Fruit fly (Drosophila melanogaster) Kc167 (cell line): ENCODE results near the gene ninaB.

ENCODE experiments used
- Myc ChIP-seq: fragments of >200 bp; optimal IDR thresholded peaks from 2 replicates; lab custom pipeline; 2017; ENCODE audit warnings: missing external identifiers
- Sin3A ChIP-seq: fragments of >200 bp; optimal IDR thresholded peaks from 2 replicates; lab custom pipeline; 2018; ENCODE audit warnings: missing external identifiers
- h ChIP-seq: fragments of >200 bp; optimal IDR thresholded peaks from 3 replicates; lab custom pipeline; 2018; ENCODE audit warnings: missing external identifiers
- insv ChIP-seq: fragments of >200 bp; optimal IDR thresholded peaks from 3 replicates; lab custom pipeline; 2018; ENCODE audit warnings: missing external identifiers
- psq ChIP-seq: fragments of >200 bp; optimal IDR thresholded peaks from 2 replicates; lab custom pipeline; 2017; ENCODE audit warnings: missing external identifiers
- ttk ChIP-seq: sonication (Bioruptor generic); optimal IDR thresholded peaks from 2 replicates; lab custom pipeline; 2017; ENCODE audit warnings: missing external identifiers

ninaB gene

DNA sequence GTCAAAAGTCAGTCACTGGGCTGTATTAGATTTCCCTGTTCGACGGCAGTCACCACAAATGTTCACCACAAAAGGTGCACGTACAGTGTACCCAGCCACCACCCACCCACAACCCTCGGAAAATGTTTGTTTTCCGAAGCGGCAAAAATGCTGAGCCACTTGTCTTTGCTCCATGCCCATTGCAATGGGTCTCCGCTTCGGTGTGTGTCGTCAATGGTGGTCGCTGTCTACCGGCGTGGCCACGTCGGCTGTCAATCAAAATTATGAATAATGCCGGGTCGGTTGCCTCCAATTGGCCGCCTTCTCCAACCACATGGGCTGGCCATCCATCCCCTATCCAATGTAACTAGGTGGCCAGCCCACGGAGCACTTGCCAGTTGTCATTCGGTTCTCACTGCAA, at the start of gene ninaB:
TSS of gene ninaB (plus strand) at position 374 of the 400 bp plus-strand sequence.
- TF ChIP-seq ttk, result no peak
- no peak for TF ChIP-seq Sin3A (lab: Kevin White, UChicago)
- TF ChIP-seq psq (lab: Kevin White, UChicago), result no peak

DNA sequence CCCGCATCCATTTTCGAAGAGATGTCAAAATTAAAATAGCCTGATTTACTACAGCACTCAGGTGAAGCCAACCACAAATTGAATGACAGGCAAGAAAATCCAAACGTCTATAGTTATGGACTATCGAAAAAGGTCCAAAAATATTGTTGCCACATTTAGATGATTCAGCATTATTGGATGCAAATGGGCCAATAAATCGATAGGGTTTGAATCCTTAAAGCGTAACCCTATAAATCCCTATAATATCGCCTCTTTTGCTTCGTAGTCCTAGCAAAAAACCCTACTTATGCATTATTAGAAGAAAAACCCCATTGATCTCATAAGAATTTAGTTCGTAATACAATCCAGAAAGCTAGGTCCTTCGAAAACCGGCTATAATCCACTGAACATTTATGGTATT, 44.1 kb upstream of the ninaB start, which contains the start of gene Rbp4:
TSS of gene Rbp4 (minus strand) at position 101 of the 400 bp plus-strand sequence.
- TF ChIP-seq Myc, result no peak
- no peak for TF ChIP-seq Sin3A (lab: Kevin White, UChicago)
- TF ChIP-seq ttk, result no peak
- no peak for TF ChIP-seq insv (lab: Kevin White, UChicago)
- TF ChIP-seq psq (lab: Kevin White, UChicago), result no peak
- no peak for TF ChIP-seq h (lab: Kevin White, UChicago)

DNA sequence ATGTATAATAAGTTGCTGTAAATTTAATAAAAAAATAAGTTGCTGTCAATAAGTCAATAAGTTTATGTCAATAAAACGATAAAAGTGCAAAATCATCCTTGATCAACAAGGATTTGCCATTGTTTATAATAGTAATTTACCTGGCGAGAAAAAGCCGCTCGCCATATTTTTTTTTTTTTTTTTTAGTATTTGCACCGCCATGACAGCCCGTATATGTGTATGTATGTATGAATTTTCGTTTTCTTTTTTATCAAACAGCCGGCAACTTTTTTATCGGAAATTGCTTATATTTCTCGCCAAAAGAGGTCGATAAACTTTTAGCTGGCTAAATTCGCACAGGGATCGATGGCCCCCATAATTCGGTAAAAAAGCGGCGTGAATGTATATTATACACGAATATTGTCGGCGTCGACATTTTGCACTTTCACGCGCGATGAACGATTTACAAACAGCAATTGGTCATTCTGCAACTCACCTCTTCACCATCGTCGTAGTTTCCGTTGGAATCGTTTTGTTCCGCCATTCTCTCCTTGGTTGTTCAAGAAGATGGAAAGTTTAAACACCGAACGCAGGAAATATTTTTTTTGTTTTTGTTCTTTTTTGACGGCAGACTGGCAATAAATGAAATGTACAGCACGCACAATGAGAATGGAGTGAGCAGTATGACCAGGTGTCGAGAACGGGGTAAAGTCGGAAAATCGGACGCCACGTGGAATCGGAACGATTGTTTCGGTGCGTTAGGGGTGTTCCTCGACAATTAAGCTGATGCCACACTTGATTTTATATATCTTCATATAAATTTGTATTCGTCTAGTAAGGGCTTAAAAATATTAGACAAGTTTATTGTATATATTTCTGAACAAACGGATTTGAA, 40.3 kb upstream of the ninaB start, which contains the start of gene Hrb87F:
TSS of gene Hrb87F (minus strand) at position 667 of the 874 bp plus-strand sequence.
- no peak for TF ChIP-seq Myc
- TF ChIP-seq Sin3A (lab: Kevin White, UChicago), result no peak
- TF ChIP-seq insv (lab: Kevin White, UChicago), result no peak
- no peak for TF ChIP-seq h (lab: Kevin White, UChicago)
- TF ChIP-seq psq (lab: Kevin White, UChicago), result no peak
- TF ChIP-seq ttk, result no peak

DNA sequence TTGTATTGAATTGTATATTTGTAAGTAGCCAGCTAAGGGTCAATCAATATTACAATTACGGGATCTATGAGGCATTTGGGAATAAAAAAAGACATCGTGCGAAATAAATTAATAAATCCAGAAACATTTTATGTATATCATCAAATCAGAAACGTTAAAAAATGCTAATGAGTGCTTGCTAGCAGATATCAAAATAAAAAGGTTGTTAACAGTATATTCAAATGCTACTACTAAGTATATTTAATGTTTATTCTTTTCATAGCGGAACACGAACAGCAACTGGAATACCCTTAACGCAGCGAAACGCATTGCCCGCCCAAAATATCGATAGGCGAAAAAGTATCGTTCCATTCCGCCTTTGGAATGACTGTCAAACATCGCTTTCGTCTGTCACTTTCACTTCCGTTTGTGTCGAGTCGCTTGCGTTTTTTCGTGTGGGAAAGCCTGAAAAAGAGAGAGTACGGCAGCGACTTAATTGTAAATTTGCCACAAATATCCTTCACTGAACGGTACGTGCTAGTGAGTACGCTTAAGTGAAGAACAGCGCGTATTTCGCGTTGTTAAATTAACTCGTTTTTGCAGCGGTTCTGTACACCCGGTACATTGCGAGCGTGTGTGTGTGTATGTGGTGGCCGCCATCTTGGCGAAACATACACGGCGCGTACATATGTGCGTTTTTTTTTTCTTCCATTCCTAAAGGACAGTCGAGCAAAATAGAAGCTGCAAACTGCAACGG, 39.3 kb upstream of the ninaB start, which contains the start of gene B52:
TSS of gene B52 (plus strand) at position 388 of the 736 bp plus-strand sequence.
- TF ChIP-seq psq (lab: Kevin White, UChicago) (no peak), ttk (no peak), Sin3A (lab: Kevin White, UChicago) (no peak), h (lab: Kevin White, UChicago) (no peak), insv (lab: Kevin White, UChicago) (no peak), Myc (no peak)

dm6 chr3R:13662149-13662548, 38.2 kb upstream of the ninaB start:
- TF ChIP-seq ttk, result no peak
- TF ChIP-seq insv (lab: Kevin White, UChicago), result no peak
- TF ChIP-seq Sin3A (lab: Kevin White, UChicago), result no peak
- TF ChIP-seq psq (lab: Kevin White, UChicago), result no peak
- TF ChIP-seq Myc, result no peak
- TF ChIP-seq h (lab: Kevin White, UChicago), result no peak

dm6 chr3R:13665992-13666391, 34.4 kb upstream of the ninaB start:
- TF ChIP-seq psq (lab: Kevin White, UChicago) (no peak), Sin3A (lab: Kevin White, UChicago) (no peak), Myc (no peak), insv (lab: Kevin White, UChicago) (no peak), h (lab: Kevin White, UChicago) (no peak), ttk (no peak)

- TF ChIP-seq insv (lab: Kevin White, UChicago), result no peak
- TF ChIP-seq psq (lab: Kevin White, UChicago), result no peak
- no peak for TF ChIP-seq ttk
- no peak for TF ChIP-seq Sin3A (lab: Kevin White, UChicago)
- TF ChIP-seq Myc, result no peak
- no peak for TF ChIP-seq h (lab: Kevin White, UChicago)
These were observed 27.5 kb upstream of the ninaB start for dm6 chr3R:13672898-13673297.

DNA sequence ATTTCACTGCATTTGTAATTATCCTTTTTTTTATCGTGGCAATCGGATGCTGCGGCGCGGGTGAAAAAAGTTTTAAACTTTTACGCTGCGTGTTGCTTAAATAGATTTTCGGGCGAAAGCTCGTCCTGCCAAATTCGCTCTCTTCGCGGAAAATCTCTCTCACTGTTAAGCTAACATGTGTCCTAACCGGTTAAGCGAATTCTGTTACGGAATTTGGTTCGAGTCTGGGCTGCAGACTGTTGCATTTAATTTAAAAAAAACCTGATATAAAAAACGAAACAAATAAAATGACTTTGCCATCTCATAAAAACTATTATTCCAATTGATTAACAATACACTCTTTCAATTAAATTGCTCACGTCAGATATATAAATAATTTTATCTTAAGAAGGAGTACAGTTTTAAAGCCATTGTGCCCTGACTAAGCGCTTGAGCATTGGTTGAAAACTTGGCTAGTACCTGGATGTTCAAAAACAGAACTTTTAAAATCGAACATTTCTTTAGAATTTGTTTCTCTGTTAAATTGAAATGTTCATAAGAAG, 25.8 kb upstream of the ninaB start, which contains the start of gene Task6:
TSS of gene Task6 (minus strand) at position 51 of the 542 bp plus-strand sequence.
- no peak for TF ChIP-seq Sin3A (lab: Kevin White, UChicago)
- TF ChIP-seq insv (lab: Kevin White, UChicago), result no peak
- no peak for TF ChIP-seq ttk
- no peak for TF ChIP-seq psq (lab: Kevin White, UChicago)
- no peak for TF ChIP-seq Myc

dm6 chr3R:13676137-13677086, 24.0 kb upstream of the ninaB start, which contains the start of the genes Lkb1 and CG9588:
Gene Lkb1 (plus strand): TSS chr3R:13676549.
Gene CG9588 (minus strand): TSS chr3R:13676681.
- no peak for TF ChIP-seq Myc
- TF ChIP-seq Sin3A (lab: Kevin White, UChicago), result no peak
- TF ChIP-seq insv (lab: Kevin White, UChicago), result no peak
- no peak for TF ChIP-seq h (lab: Kevin White, UChicago)
- no peak for TF ChIP-seq psq (lab: Kevin White, UChicago)
- TF ChIP-seq ttk, result no peak

DNA sequence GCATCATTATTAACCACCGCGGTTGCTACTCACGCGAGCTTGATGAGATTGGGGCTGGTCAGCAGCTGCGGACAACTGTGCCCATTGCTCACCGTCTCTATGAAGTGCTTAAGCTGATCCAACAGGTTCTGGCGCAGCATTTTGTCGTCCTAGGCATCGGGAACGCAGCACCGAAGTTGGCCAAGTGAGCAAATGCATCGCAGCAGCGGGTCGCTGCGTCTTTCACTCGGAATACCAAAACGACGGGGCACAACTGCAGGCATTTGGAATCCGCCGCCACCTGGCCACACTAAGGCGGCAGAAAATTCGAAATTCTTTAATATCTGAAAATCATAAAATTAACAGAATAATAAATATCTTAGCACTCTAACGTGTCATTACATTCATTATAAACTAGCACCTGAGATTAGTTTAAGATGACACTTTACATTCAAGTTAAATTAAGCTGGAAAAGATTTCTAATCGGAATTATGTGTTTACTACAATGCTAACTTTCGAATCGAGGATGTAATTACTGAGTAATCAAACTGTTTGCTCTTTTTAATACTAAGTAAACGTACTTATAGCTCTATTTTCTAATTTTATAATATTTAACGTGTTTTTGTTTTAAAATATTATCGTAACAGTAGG, 17.3 kb upstream of the ninaB start:
- no peak for TF ChIP-seq insv (lab: Kevin White, UChicago)
- no peak for TF ChIP-seq ttk
- no peak for TF ChIP-seq Sin3A (lab: Kevin White, UChicago)
- TF ChIP-seq psq (lab: Kevin White, UChicago), result no peak
- TF ChIP-seq Myc, result no peak
- TF ChIP-seq h (lab: Kevin White, UChicago), result no peak
